Worm (Caenorhabditis elegans): Measurements from ENCODE around the gene B0416.3.

Gene B0416.3

ce11 chrX:9298846-9299245, 7.4 kb downstream of the B0416.3 start, which contains the start of gene B0416.2:
TSS of gene B0416.2 (plus strand) at chrX:9299146.
- TF ChIP-seq sox-4 (tag; optimal IDR thresholded peaks at IDR 0.05): no peak
- TF ChIP-seq lin-11 (tag; optimal IDR thresholded peaks at IDR 0.05): no peak
- TF ChIP-seq unc-42 (tag; optimal IDR thresholded peaks at IDR 0.05): no peak
- TF ChIP-seq T23F11.4 (GFP tag; optimal IDR thresholded peaks at IDR 0.05): no peak
- TF ChIP-seq elt-4 (tag; optimal IDR thresholded peaks at IDR 0.05): no peak
- no peak for TF ChIP-seq tbx-7 (tag; optimal IDR thresholded peaks at IDR 0.05)
- no peak for TF ChIP-seq ceh-22 (tag; optimal IDR thresholded peaks at IDR 0.05)
- no peak for TF ChIP-seq che-1 (tag; optimal IDR thresholded peaks at IDR 0.05)
- no peak for TF ChIP-seq Y22D7AL.16 (tag; optimal IDR thresholded peaks at IDR 0.05)
- TF ChIP-seq ceh-24 (tag; optimal IDR thresholded peaks at IDR 0.05): no peak
- TF ChIP-seq ttx-3 (tag; optimal IDR thresholded peaks at IDR 0.05): no peak
- TF ChIP-seq ahr-1 (tag; optimal IDR thresholded peaks at IDR 0.05): no peak
- TF ChIP-seq ceh-2 (tag; optimal IDR thresholded peaks at IDR 0.05): no peak
- TF ChIP-seq hlh-6 (tag; optimal IDR thresholded peaks at IDR 0.05): no peak
- TF ChIP-seq eyg-1 (tag; optimal IDR thresholded peaks at IDR 0.05): no peak
- TF ChIP-seq npax-4 (tag; optimal IDR thresholded peaks at IDR 0.05): no peak

- TF ChIP-seq rnt-1 (tag; optimal IDR thresholded peaks at IDR 0.05): peak; percentile 39
- TF ChIP-seq syd-9 (tag; optimal IDR thresholded peaks at IDR 0.05): no peak
- TF ChIP-seq nfya-1 (tag; optimal IDR thresholded peaks at IDR 0.05): peak; percentile 19
- peak; percentile 17 for TF ChIP-seq tbx-2 (tag; optimal IDR thresholded peaks at IDR 0.05)
- TF ChIP-seq dmd-4 (tag; optimal IDR thresholded peaks at IDR 0.05; ENCODE audit: borderline replicate concordance): no peak
- no peak for TF ChIP-seq ref-2 (tag; optimal IDR thresholded peaks at IDR 0.05)
- TF ChIP-seq nhr-232 (tag; optimal IDR thresholded peaks at IDR 0.05): no peak
- peak; percentile 26 for TF ChIP-seq hlh-30 (tag; optimal IDR thresholded peaks at IDR 0.05; ENCODE audit: insufficient read depth)
- peak; percentile 3 for TF ChIP-seq pat-9 (tag; optimal IDR thresholded peaks at IDR 0.05)
- TF ChIP-seq unc-3 (GFP tag; conservative IDR thresholded peaks at IDR 0.05): no peak
- no peak for TF ChIP-seq unc-3 (tag; optimal IDR thresholded peaks at IDR 0.05)
- peak; percentile 20 for TF ChIP-seq unc-55 (GFP tag; optimal IDR thresholded peaks at IDR 0.05)
- TF ChIP-seq madf-2 (tag; optimal IDR thresholded peaks at IDR 0.05): no peak
- TF ChIP-seq lim-6 (tag; optimal IDR thresholded peaks at IDR 0.05): no peak
- TF ChIP-seq ceh-6 (GFP tag; optimal IDR thresholded peaks at IDR 0.05): no peak
- TF ChIP-seq sox-2 (GFP tag; IDR thresholded peaks at IDR 0.05): no peak
These were observed 8.9 kb downstream of the B0416.3 start for ce11 chrX:9300379-9300778.

ce11 chrX:9302763-9303162, 11.3 kb downstream of the B0416.3 start:
- TF ChIP-seq ztf-16 (tag; optimal IDR thresholded peaks at IDR 0.05): no peak
- no peak for TF ChIP-seq pqm-1 (tag; optimal IDR thresholded peaks at IDR 0.05)
- TF ChIP-seq unc-3 (GFP tag; conservative IDR thresholded peaks at IDR 0.05): no peak
- TF ChIP-seq unc-3 (tag; optimal IDR thresholded peaks at IDR 0.05): no peak
- TF ChIP-seq nhr-232 (tag; optimal IDR thresholded peaks at IDR 0.05): no peak
- TF ChIP-seq K09A11.1 (tag; optimal IDR thresholded peaks at IDR 0.05; ENCODE audit: insufficient read depth): no peak
- no peak for TF ChIP-seq K02D7.2 (tag; optimal IDR thresholded peaks at IDR 0.05)
- no peak for TF ChIP-seq hlh-15 (tag; optimal IDR thresholded peaks at IDR 0.05)
- TF ChIP-seq ama-1 (optimal IDR thresholded peaks at IDR 0.05): no peak
- TF ChIP-seq pha-2 (tag; optimal IDR thresholded peaks at IDR 0.05): no peak
- TF ChIP-seq hlh-8 (tag; optimal IDR thresholded peaks at IDR 0.05): no peak
- no peak for TF ChIP-seq sdc-2 (tag; optimal IDR thresholded peaks at IDR 0.05)
- no peak for TF ChIP-seq pha-4 (tag; optimal IDR thresholded peaks at IDR 0.05)
- TF ChIP-seq ceh-19 (GFP tag; optimal IDR thresholded peaks at IDR 0.05): no peak
- TF ChIP-seq ceh-2 (tag; optimal IDR thresholded peaks at IDR 0.05): no peak
- no peak for TF ChIP-seq pat-9 (tag; optimal IDR thresholded peaks at IDR 0.05)
- TF ChIP-seq elt-2 (tag; optimal IDR thresholded peaks at IDR 0.05): no peak
- TF ChIP-seq ceh-18 (tag; optimal IDR thresholded peaks at IDR 0.05): no peak
- TF ChIP-seq ets-4 (tag; optimal IDR thresholded peaks at IDR 0.05): no peak
- TF ChIP-seq unc-42 (tag; optimal IDR thresholded peaks at IDR 0.05): no peak
- TF ChIP-seq ceh-9 (tag; optimal IDR thresholded peaks at IDR 0.05): no peak
